Fruit fly (Drosophila melanogaster) whole organism, adult: ENCODE data around the gene CG34302.

Experiments used
- CG11617 ChIP-seq: fragments of 200-800 bp; sonication (Bioruptor generic); optimal IDR thresholded peaks from 2 replicates; lab custom pipeline; 2017; ENCODE audit warnings: mild to moderate bottlenecking, missing biosample characterization, missing genetic modification reagents, missing genetic modification characterization
- CG12768 ChIP-seq: fragments of 200-800 bp; sonication (Bioruptor generic); optimal IDR thresholded peaks from 2 replicates; lab custom pipeline; 2017; ENCODE audit warnings: missing biosample characterization, missing genetic modification characterization, mild to moderate bottlenecking, moderate library complexity, missing genetic modification reagents
- CG14711 ChIP-seq: fragments of 200-800 bp; sonication (Bioruptor generic); optimal IDR thresholded peaks from 2 replicates; lab custom pipeline; 2018; ENCODE audit warnings: missing biosample characterization, mild to moderate bottlenecking, missing genetic modification characterization, moderate library complexity
- CG1620 ChIP-seq: fragments of 200-800 bp; sonication (Bioruptor generic); optimal IDR thresholded peaks from 2 replicates; lab custom pipeline; 2016; ENCODE audit warnings: missing biosample characterization, missing genetic modification characterization
- CG33017 ChIP-seq: fragments of 200-800 bp; sonication (Bioruptor generic); optimal IDR thresholded peaks from 2 replicates; lab custom pipeline; 2018; ENCODE audit warnings: missing biosample characterization, mild to moderate bottlenecking, missing genetic modification characterization, moderate library complexity
- CG5204 ChIP-seq: fragments of 200-800 bp; sonication (Bioruptor generic); optimal IDR thresholded peaks from 2 replicates; lab custom pipeline; 2016; ENCODE audit warnings: missing biosample characterization, missing genetic modification characterization
- CG7045 ChIP-seq: fragments of 200-800 bp; sonication (Bioruptor generic); optimal IDR thresholded peaks from 2 replicates; lab custom pipeline; 2017; ENCODE audit warnings: missing biosample characterization, mild to moderate bottlenecking, missing genetic modification characterization
- CG7101 ChIP-seq: fragments of 200-800 bp; sonication (Bioruptor generic); optimal IDR thresholded peaks from 2 replicates; lab custom pipeline; 2018; ENCODE audit warnings: missing biosample characterization, mild to moderate bottlenecking, missing genetic modification characterization, moderate library complexity
- Clk ChIP-seq: fragments of 200-800 bp; sonication (Bioruptor generic); optimal IDR thresholded peaks from 2 replicates; lab custom pipeline; 2017; ENCODE audit warnings: missing biosample characterization, missing genetic modification characterization
- Crg-1 ChIP-seq: fragments of 200-800 bp; sonication (Bioruptor generic); optimal IDR thresholded peaks from 2 replicates; lab custom pipeline; 2016; ENCODE audit warnings: missing biosample characterization, missing genetic modification characterization
- Hr96 ChIP-seq: fragments of 200-800 bp; sonication (Bioruptor generic); optimal IDR thresholded peaks from 2 replicates; lab custom pipeline; 2016; ENCODE audit warnings: missing biosample characterization, missing genetic modification characterization
- Mnt ChIP-seq: fragments of 200-800 bp; sonication (Bioruptor generic); optimal IDR thresholded peaks from 2 replicates; lab custom pipeline; 2016; ENCODE audit warnings: missing biosample characterization, mild to moderate bottlenecking, missing genetic modification characterization
- bab1 ChIP-seq: fragments of 200-800 bp; sonication (Bioruptor generic); optimal IDR thresholded peaks from 3 replicates; lab custom pipeline; 2019; ENCODE audit warnings: missing biosample characterization, mild to moderate bottlenecking, missing genetic modification characterization, moderate library complexity
- cic ChIP-seq: fragments of 200-800 bp; sonication (Bioruptor generic); optimal IDR thresholded peaks from 2 replicates; lab custom pipeline; 2017; ENCODE audit warnings: missing biosample characterization, mild to moderate bottlenecking, missing genetic modification characterization, moderate library complexity
- cnc ChIP-seq, 2 experiments: fragments of >200 bp; optimal IDR thresholded peaks; 2 replicates each; lab custom pipeline; 2017
- kay ChIP-seq: fragments of 200-800 bp; sonication (Bioruptor generic); peaks from one replicate; lab custom pipeline; 2016; ENCODE audit warnings: missing biosample characterization, missing genetic modification characterization, borderline replicate concordance
- ovo ChIP-seq: fragments of 200-800 bp; sonication (Bioruptor generic); optimal IDR thresholded peaks from 2 replicates; lab custom pipeline; 2016; ENCODE audit warnings: missing biosample characterization, missing genetic modification characterization
- pad ChIP-seq: fragments of 200-800 bp; sonication (Bioruptor generic); optimal IDR thresholded peaks from 3 replicates; lab custom pipeline; 2017; ENCODE audit warnings: missing biosample characterization, missing genetic modification characterization, mild to moderate bottlenecking, moderate library complexity, missing genetic modification reagents
- tj ChIP-seq: fragments of 200-800 bp; sonication (Bioruptor generic); optimal IDR thresholded peaks from 3 replicates; lab custom pipeline; 2017; ENCODE audit warnings: missing biosample characterization, mild to moderate bottlenecking, missing genetic modification characterization, moderate library complexity
- toe ChIP-seq: fragments of 200-800 bp; sonication (Bioruptor generic); optimal IDR thresholded peaks from 2 replicates; lab custom pipeline; 2016; ENCODE audit warnings: missing biosample characterization, missing genetic modification characterization

CG34302 gene

DNA sequence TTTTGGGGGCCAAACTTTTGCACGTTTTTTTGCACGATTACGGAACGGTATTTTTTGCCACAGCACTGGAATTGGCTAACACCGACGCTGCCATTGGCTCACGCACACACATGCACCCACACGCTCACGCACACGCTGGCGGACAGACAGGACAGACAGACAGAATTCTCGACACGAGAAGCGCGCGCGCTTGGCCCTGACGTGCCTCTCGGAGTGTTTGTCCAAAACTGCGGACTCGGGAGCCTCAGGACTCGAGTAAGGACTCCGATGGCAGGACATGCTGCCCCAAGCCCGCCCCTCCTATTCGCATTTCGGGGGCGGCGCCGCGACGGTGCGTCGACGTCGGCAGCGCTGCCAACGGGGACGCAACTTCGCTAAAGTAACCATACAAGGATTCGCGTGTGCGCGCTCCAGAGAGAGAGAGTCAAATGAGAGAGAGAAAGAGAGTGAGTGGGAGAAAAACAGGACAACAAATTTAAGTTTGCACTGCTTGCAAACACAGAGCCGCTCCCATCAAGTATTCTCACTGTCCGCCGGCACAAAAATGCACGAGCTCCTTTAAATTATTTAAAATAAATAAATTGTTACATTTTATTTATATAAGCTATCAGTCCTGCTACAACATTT, 44.4 kb upstream of the CG34302 start, which contains the start of gene Teh1:
Gene Teh1, minus strand, starts transcription at position 210 of the 627 bp plus-strand sequence.
- TF ChIP-seq ovo, result no peak
- TF ChIP-seq cnc (optimal IDR thresholded peaks at IDR 0.05; lab: Kevin White, UChicago), result no peak
- no peak for TF ChIP-seq CG11617 (GFP tag; lab: Kevin White, UChicago)
- TF ChIP-seq CG7045, result no peak
- no peak for TF ChIP-seq tj (GFP tag; lab: Kevin White, UChicago)
- TF ChIP-seq CG5204, result no peak
- no peak for TF ChIP-seq pad (GFP tag; lab: Kevin White, UChicago)
- TF ChIP-seq CG7101 (tag; lab: Kevin White, UChicago), result no peak
- TF ChIP-seq bab1 (GFP tag; lab: Kevin White, UChicago), result no peak
- TF ChIP-seq cic (GFP tag; lab: Kevin White, UChicago), result no peak
- TF ChIP-seq kay (GFP tag; lab: Kevin White, UChicago), result no peak
- TF ChIP-seq toe, result no peak
- TF ChIP-seq CG33017 (tag; lab: Kevin White, UChicago), result no peak
- no peak for TF ChIP-seq Clk (GFP tag; lab: Kevin White, UChicago)
- no peak for TF ChIP-seq CG1620
- no peak for TF ChIP-seq Hr96 (GFP tag; lab: Kevin White, UChicago)

DNA sequence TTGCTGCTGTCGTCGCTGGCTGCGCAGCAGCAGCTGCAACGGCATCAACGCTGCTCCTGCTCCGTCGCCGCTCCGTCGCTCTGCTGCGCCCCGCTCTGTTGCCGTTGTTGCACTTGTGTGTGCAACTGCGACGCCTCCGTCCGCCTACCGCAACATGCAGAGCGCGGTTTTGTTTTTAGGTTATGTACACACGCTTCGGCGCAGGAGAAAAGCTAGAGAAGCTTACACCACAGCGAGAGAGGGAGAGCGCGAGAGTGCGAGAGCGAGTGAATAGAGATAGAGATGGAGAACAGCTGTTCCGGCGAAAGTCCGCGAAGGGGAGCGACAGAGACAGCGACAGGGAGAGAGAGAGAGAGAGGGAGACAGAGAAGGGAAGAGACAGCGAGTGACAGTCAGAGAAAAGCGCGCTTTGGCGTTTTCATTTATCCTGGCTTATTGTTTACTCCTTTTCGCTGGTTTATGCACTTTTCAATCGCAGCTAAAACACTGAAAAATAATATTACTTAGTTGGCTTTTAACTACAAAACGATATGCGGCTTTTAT, 42.3 kb upstream of the CG34302 start:
- TF ChIP-seq CG7045, result no peak
- TF ChIP-seq cic (GFP tag; lab: Kevin White, UChicago), result no peak
- no peak for TF ChIP-seq CG12768 (GFP tag; lab: Kevin White, UChicago)
- TF ChIP-seq Hr96 (GFP tag; lab: Kevin White, UChicago), result no peak
- TF ChIP-seq CG11617 (GFP tag; lab: Kevin White, UChicago), result no peak
- TF ChIP-seq Clk (GFP tag; lab: Kevin White, UChicago), result no peak
- no peak for TF ChIP-seq kay (GFP tag; lab: Kevin White, UChicago)
- TF ChIP-seq CG7101 (tag; lab: Kevin White, UChicago), result no peak
- no peak for TF ChIP-seq CG33017 (tag; lab: Kevin White, UChicago)
- no peak for TF ChIP-seq CG5204
- no peak for TF ChIP-seq CG14711 (tag; lab: Kevin White, UChicago)
- no peak for TF ChIP-seq Mnt (GFP tag; lab: Kevin White, UChicago)
- TF ChIP-seq cnc (optimal IDR thresholded peaks at IDR 0.05; lab: Kevin White, UChicago), result no peak
- TF ChIP-seq toe, result no peak
- no peak for TF ChIP-seq pad (GFP tag; lab: Kevin White, UChicago)
- TF ChIP-seq CG1620, result no peak
- TF ChIP-seq Crg-1 (GFP tag; lab: Kevin White, UChicago), result no peak
- no peak for TF ChIP-seq ovo
- TF ChIP-seq tj (GFP tag; lab: Kevin White, UChicago), result no peak

- TF ChIP-seq tj (GFP tag; lab: Kevin White, UChicago) (no peak), Clk (GFP tag; lab: Kevin White, UChicago) (no peak), CG11617 (GFP tag; lab: Kevin White, UChicago) (no peak), CG5204 (no peak), bab1 (GFP tag; lab: Kevin White, UChicago) (no peak), Hr96 (GFP tag; lab: Kevin White, UChicago) (no peak), CG12768 (GFP tag; lab: Kevin White, UChicago) (no peak), CG1620 (no peak), Mnt (GFP tag; lab: Kevin White, UChicago) (no peak)
Measured at dm6 chr3R:9860561-9860960, 36.9 kb upstream of the CG34302 start.

dm6 chr3R:9857785-9858184, 34.2 kb upstream of the CG34302 start:
- TF ChIP-seq CG14711 (tag; lab: Kevin White, UChicago), result no peak
- TF ChIP-seq CG7045, result peak; percentile 16
- no peak for TF ChIP-seq CG1620

- TF ChIP-seq Mnt (GFP tag; lab: Kevin White, UChicago) (no peak), CG1620 (no peak), cnc (optimal IDR thresholded peaks at IDR 0.05; lab: Kevin White, UChicago) (no peak), bab1 (GFP tag; lab: Kevin White, UChicago) (no peak), CG7045 (no peak), CG33017 (tag; lab: Kevin White, UChicago) (no peak), CG12768 (GFP tag; lab: Kevin White, UChicago) (no peak), Crg-1 (GFP tag; lab: Kevin White, UChicago) (no peak), cic (GFP tag; lab: Kevin White, UChicago) (no peak), Hr96 (GFP tag; lab: Kevin White, UChicago) (no peak), ovo (no peak), CG14711 (tag; lab: Kevin White, UChicago) (no peak), CG5204 (no peak), toe (no peak), CG11617 (GFP tag; lab: Kevin White, UChicago) (no peak), Clk (GFP tag; lab: Kevin White, UChicago) (no peak), pad (GFP tag; lab: Kevin White, UChicago) (no peak), tj (GFP tag; lab: Kevin White, UChicago) (no peak), kay (GFP tag; lab: Kevin White, UChicago) (no peak)
Measured at dm6 chr3R:9851653-9852052, 28.0 kb upstream of the CG34302 start.

DNA sequence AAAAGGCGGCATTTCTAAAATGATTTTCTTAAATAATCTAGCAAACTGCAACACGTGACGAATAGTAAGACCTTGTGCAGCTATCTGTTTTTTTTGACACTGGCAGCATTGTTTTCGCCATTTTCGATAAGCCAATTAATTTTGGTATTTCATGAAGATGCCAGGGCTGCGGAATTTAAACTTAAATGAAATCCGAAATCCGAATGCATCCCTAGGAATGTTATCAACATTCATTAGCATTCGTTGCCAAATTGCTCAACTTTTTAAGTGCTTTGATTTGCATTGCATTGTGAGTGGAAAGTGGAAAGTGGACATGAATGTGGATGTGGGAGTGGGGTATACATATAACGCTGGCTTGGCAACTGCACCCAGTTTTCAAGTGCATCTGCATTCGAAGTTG, 2.5 kb downstream of the CG34302 start, which contains the start of gene CG42857:
Gene CG42857, minus strand, starts transcription at position 101 of the 400 bp plus-strand sequence.
- no peak for TF ChIP-seq Hr96 (GFP tag; lab: Kevin White, UChicago)
- TF ChIP-seq pad (GFP tag; lab: Kevin White, UChicago), result no peak
- no peak for TF ChIP-seq toe
- no peak for TF ChIP-seq Crg-1 (GFP tag; lab: Kevin White, UChicago)
- TF ChIP-seq CG7101 (tag; lab: Kevin White, UChicago), result no peak
- no peak for TF ChIP-seq Mnt (GFP tag; lab: Kevin White, UChicago)
- no peak for TF ChIP-seq CG12768 (GFP tag; lab: Kevin White, UChicago)
- no peak for TF ChIP-seq bab1 (GFP tag; lab: Kevin White, UChicago)
- no peak for TF ChIP-seq Clk (GFP tag; lab: Kevin White, UChicago)
- no peak for TF ChIP-seq CG33017 (tag; lab: Kevin White, UChicago)
- no peak for TF ChIP-seq tj (GFP tag; lab: Kevin White, UChicago)
